Worm (Caenorhabditis elegans) whole organism, L1 larva: ENCODE data around the gene ints-2.

ENCODE experiments used
- lin-39 ChIP-seq: fragments of 150-350 bp; optimal IDR thresholded peaks from 2 replicates; lab custom pipeline; 2014; ENCODE audit warnings: missing biosample characterization, missing genetic modification reagents, missing genetic modification characterization
- nhr-28 ChIP-seq: fragments of 150-350 bp; optimal IDR thresholded peaks from 2 replicates; lab custom pipeline; 2014; ENCODE audit warnings: missing biosample characterization, missing genetic modification characterization
- zag-1 ChIP-seq: fragments of 150-350 bp; optimal IDR thresholded peaks from 2 replicates; lab custom pipeline; 2014; ENCODE audit warnings: missing biosample characterization, missing genetic modification characterization

ce11 chrV:14235942-14236341 is 50.5 kb downstream of the ints-2 start, which contains the start of gene ent-3:
- no peak for TF ChIP-seq zag-1
- TF ChIP-seq lin-39, result no peak
- no peak for TF ChIP-seq nhr-28
